Fruit fly (Drosophila melanogaster): ENCODE measurements around the gene CG14710.

- TF ChIP-seq CG17806 (tag; optimal IDR thresholded peaks at IDR 0.05) = no peak
- TF ChIP-seq Pif1A (GFP tag; optimal IDR thresholded peaks at IDR 0.05) = no peak
- TF ChIP-seq CG8159 (tag; optimal IDR thresholded peaks at IDR 0.05) = no peak
These were observed 5.7 kb downstream of the CG14710 start, which contains the start of gene Zaf1 for dm6 chr3R:11625544-11625943.

Measured in whole organism, pupa.